Worm (Caenorhabditis elegans) whole organism, L4 larva: ENCODE results near the gene egl-23.

ENCODE experiments used
- F26F4.8 ChIP-seq: fragments of 200-800 bp; sonication (Bioruptor generic); conservative IDR thresholded peaks from 2 replicates; pipeline ENCODE4 v1.3.6; 2022; ENCODE audit warnings: missing genetic modification characterization, missing compliant biosample characterization
- F37D6.2 ChIP-seq: sonication (generic microtip); optimal IDR thresholded peaks from 2 replicates; lab custom pipeline; 2016; ENCODE audit warnings: mild to moderate bottlenecking, missing genetic modification characterization, missing compliant biosample characterization
- F49E8.2 ChIP-seq: sonication (generic microtip); optimal IDR thresholded peaks from 2 replicates; lab custom pipeline; 2016; ENCODE audit warnings: missing compliant biosample characterization, mild to moderate bottlenecking, missing genetic modification characterization, borderline replicate concordance
- T20F7.1 ChIP-seq: fragments of 200-800 bp; sonication (Bioruptor generic); optimal IDR thresholded peaks from 2 replicates; lab custom pipeline; 2018; ENCODE audit warnings: mild to moderate bottlenecking, missing genetic modification characterization, missing compliant biosample characterization
- Y5F2A.4 ChIP-seq: fragments of 200-800 bp; sonication (Bioruptor generic); optimal IDR thresholded peaks from 2 replicates; lab custom pipeline; 2018; ENCODE audit warnings: mild to moderate bottlenecking, missing genetic modification characterization, missing compliant biosample characterization
- Y75B8A.6 ChIP-seq: fragments of 200-800 bp; sonication (Bioruptor generic); IDR thresholded peaks from 2 replicates; pipeline ENCODE4 v1.3.6; 2022; ENCODE audit warnings: missing genetic modification reagents, missing genetic modification characterization, missing compliant biosample characterization
- ZK337.2 ChIP-seq: fragments of 200-800 bp; sonication (Bioruptor generic); IDR thresholded peaks from 2 replicates; pipeline ENCODE4 v1.3.6; 2022; ENCODE audit warnings: missing genetic modification reagents, missing genetic modification characterization, missing compliant biosample characterization
- ama-1 ChIP-seq: fragments of 150-350 bp; optimal IDR thresholded peaks from 2 replicates; lab custom pipeline; 2014; ENCODE audit warnings: inconsistent platforms, mixed read lengths
- arid-1 ChIP-seq: fragments of 200-800 bp; sonication (Bioruptor generic); conservative IDR thresholded peaks from 2 replicates; pipeline ENCODE4 v1.3.6; 2022; ENCODE audit warnings: missing genetic modification reagents, missing genetic modification characterization, missing compliant biosample characterization
- attf-4 ChIP-seq: sonication (generic microtip); optimal IDR thresholded peaks from 3 replicates; lab custom pipeline; 2017; ENCODE audit warnings: missing biosample characterization, missing genetic modification characterization
- ceh-20 ChIP-seq: fragments of 200-800 bp; sonication (Bioruptor generic); IDR thresholded peaks from 2 replicates; pipeline ENCODE4 v1.3.6; 2022; ENCODE audit warnings: missing genetic modification reagents, missing genetic modification characterization, missing compliant biosample characterization
- ceh-28 ChIP-seq: fragments of 150-350 bp; optimal IDR thresholded peaks from 2 replicates; lab custom pipeline; 2014; ENCODE audit warnings: missing biosample characterization, missing genetic modification reagents, missing genetic modification characterization
- ceh-44 ChIP-seq: fragments of 200-800 bp; sonication (Bioruptor generic); IDR thresholded peaks from 2 replicates; pipeline ENCODE4 v1.3.6; 2022; ENCODE audit warnings: missing genetic modification reagents, missing genetic modification characterization, missing compliant biosample characterization
- ceh-82 ChIP-seq: sonication (generic microtip); optimal IDR thresholded peaks from 2 replicates; lab custom pipeline; 2017; ENCODE audit warnings: missing biosample characterization, missing genetic modification characterization
- ctbp-1 ChIP-seq: fragments of 200-800 bp; sonication (Bioruptor generic); IDR thresholded peaks from 2 replicates; pipeline ENCODE4 v1.3.6; 2022; ENCODE audit warnings: missing genetic modification reagents, missing genetic modification characterization, missing compliant biosample characterization
- daf-16 ChIP-seq, 3 experiments: sonication (generic microtip); optimal IDR thresholded peaks; 2 replicates each; lab custom pipeline; 2016 to 2017; ENCODE audit warnings: missing genetic modification characterization in 3 of 3, missing genetic modification reagents in 3 of 3, mild to moderate bottlenecking in 2 of 3, missing compliant biosample characterization in 2 of 3, missing biosample characterization in 1 of 3, moderate library complexity in 1 of 3
- dmd-6 ChIP-seq: fragments of 200-800 bp; sonication (Bioruptor generic); IDR thresholded peaks from 2 replicates; pipeline ENCODE4 v1.3.6; 2022; ENCODE audit warnings: missing genetic modification reagents, missing genetic modification characterization, missing compliant biosample characterization
- dmd-8 ChIP-seq: fragments of 200-800 bp; sonication (Bioruptor generic); IDR thresholded peaks from 2 replicates; pipeline ENCODE4 v1.3.6; 2022; ENCODE audit warnings: missing genetic modification characterization, missing compliant biosample characterization
- dmd-9 ChIP-seq: fragments of 200-800 bp; sonication (Bioruptor generic); IDR thresholded peaks from 2 replicates; pipeline ENCODE4 v1.3.6; 2022; ENCODE audit warnings: missing genetic modification reagents, missing genetic modification characterization, missing compliant biosample characterization
- dpl-1 ChIP-seq: fragments of 150-350 bp; optimal IDR thresholded peaks from 2 replicates; lab custom pipeline; 2014; ENCODE audit warnings: missing biosample characterization, missing genetic modification reagents, missing genetic modification characterization
- dve-1 ChIP-seq: sonication (generic microtip); optimal IDR thresholded peaks from 2 replicates; lab custom pipeline; 2017; ENCODE audit warnings: antibody characterized with exemption, mild to moderate bottlenecking, missing genetic modification characterization, missing compliant biosample characterization; ENCODE audit not compliant: insufficient read depth
- egl-27 ChIP-seq: sonication (generic microtip); optimal IDR thresholded peaks from 3 replicates; lab custom pipeline; 2017; ENCODE audit warnings: missing biosample characterization, missing genetic modification reagents, missing genetic modification characterization
- fkh-10 ChIP-seq: fragments of 150-350 bp; optimal IDR thresholded peaks from 2 replicates; lab custom pipeline; 2014; ENCODE audit warnings: missing biosample characterization, missing genetic modification reagents, missing genetic modification characterization
- hif-1 ChIP-seq, 2 experiments: sonication (generic microtip); optimal IDR thresholded peaks; 2 replicates each; lab custom pipeline; 2016 to 2017; ENCODE audit warnings: missing compliant biosample characterization in 2 of 2, missing genetic modification characterization in 2 of 2, missing genetic modification reagents in 2 of 2, missing genotype in 2 of 2, mild to moderate bottlenecking in 1 of 2
- hlh-11 ChIP-seq: fragments of 200-800 bp; sonication (Bioruptor generic); optimal IDR thresholded peaks from 2 replicates; lab custom pipeline; 2018; ENCODE audit warnings: mild to moderate bottlenecking, missing genetic modification characterization, missing compliant biosample characterization
- hmg-1.1 ChIP-seq: fragments of 200-800 bp; sonication (Bioruptor generic); IDR thresholded peaks from 2 replicates; pipeline ENCODE4 v1.3.6; 2022; ENCODE audit warnings: missing genetic modification reagents, missing genetic modification characterization, missing compliant biosample characterization
- jun-1 ChIP-seq: fragments of 150-350 bp; optimal IDR thresholded peaks from 2 replicates; lab custom pipeline; 2014; ENCODE audit warnings: missing biosample characterization, missing genetic modification reagents, missing genetic modification characterization
- lim-7 ChIP-seq: fragments of 200-800 bp; sonication (Bioruptor generic); IDR thresholded peaks from 2 replicates; pipeline ENCODE4 v1.3.6; 2022; ENCODE audit warnings: missing genetic modification characterization, missing compliant biosample characterization
- lin-1 ChIP-seq: fragments of 200-800 bp; sonication (Bioruptor generic); IDR thresholded peaks from 2 replicates; pipeline ENCODE4 v1.3.6; 2022; ENCODE audit warnings: missing genetic modification reagents, missing genetic modification characterization, missing compliant biosample characterization
- madf-5 ChIP-seq, 2 experiments: fragments of 200-800 bp; sonication (Bioruptor generic); IDR thresholded peaks; 2 replicates each; pipeline ENCODE4 v1.3.6; 2022; ENCODE audit warnings: missing compliant biosample characterization in 2 of 2, missing genetic modification characterization in 2 of 2
- mes-2 ChIP-seq: sonication (generic microtip); optimal IDR thresholded peaks from 2 replicates; lab custom pipeline; 2016; ENCODE audit warnings: missing genotype, mild to moderate bottlenecking, missing genetic modification characterization, missing compliant biosample characterization; ENCODE audit not compliant: poor library complexity, severe bottlenecking
- mxl-3 ChIP-seq: fragments of 200-800 bp; sonication (Bioruptor generic); optimal IDR thresholded peaks from 2 replicates; lab custom pipeline; 2018; ENCODE audit warnings: mild to moderate bottlenecking, missing genetic modification characterization, missing compliant biosample characterization
- nhr-237 ChIP-seq: sonication (generic microtip); optimal IDR thresholded peaks from 2 replicates; lab custom pipeline; 2017; ENCODE audit warnings: missing biosample characterization, missing genetic modification characterization
- nhr-41 ChIP-seq: fragments of 200-800 bp; sonication (Bioruptor generic); IDR thresholded peaks from 2 replicates; pipeline ENCODE4 v1.3.6; 2022; ENCODE audit warnings: missing genetic modification reagents, missing genetic modification characterization, missing compliant biosample characterization
- nhr-6 ChIP-seq: fragments of 150-350 bp; optimal IDR thresholded peaks from 2 replicates; lab custom pipeline; 2014; ENCODE audit warnings: missing biosample characterization, missing genetic modification characterization
- nhr-77 ChIP-seq: fragments of 150-350 bp; optimal IDR thresholded peaks from 2 replicates; lab custom pipeline; 2014; ENCODE audit warnings: missing biosample characterization, missing genetic modification characterization
- php-3 ChIP-seq: fragments of 200-800 bp; sonication (Bioruptor generic); IDR thresholded peaks from 2 replicates; pipeline ENCODE4 v1.3.6; 2022; ENCODE audit warnings: missing genetic modification reagents, missing genetic modification characterization, missing compliant biosample characterization
- pqm-1 ChIP-seq: sonication (generic microtip); optimal IDR thresholded peaks from 2 replicates; lab custom pipeline; 2017; ENCODE audit warnings: missing biosample characterization, missing genetic modification characterization
- sdz-12 ChIP-seq: fragments of 200-800 bp; sonication (Bioruptor generic); optimal IDR thresholded peaks from 2 replicates; lab custom pipeline; 2018; ENCODE audit warnings: mild to moderate bottlenecking, missing genetic modification characterization, missing compliant biosample characterization
- set-16 ChIP-seq: fragments of 200-800 bp; sonication (Bioruptor generic); IDR thresholded peaks from 2 replicates; pipeline ENCODE4 v1.3.6; 2022; ENCODE audit warnings: missing genetic modification reagents, missing genetic modification characterization, missing compliant biosample characterization
- skn-1 ChIP-seq: fragments of 150-350 bp; optimal IDR thresholded peaks from 2 replicates; lab custom pipeline; 2014; ENCODE audit warnings: missing biosample characterization, missing genetic modification characterization
- snpc-1.2 ChIP-seq: fragments of 200-800 bp; sonication (Bioruptor generic); IDR thresholded peaks from 2 replicates; pipeline ENCODE4 v1.3.6; 2022; ENCODE audit warnings: missing genetic modification reagents, missing genetic modification characterization, missing compliant biosample characterization
- snpc-4 ChIP-seq: fragments of 150-350 bp; optimal IDR thresholded peaks from 2 replicates; lab custom pipeline; 2014; ENCODE audit warnings: missing biosample characterization, missing genetic modification characterization
- spr-1 ChIP-seq: sonication (generic microtip); optimal IDR thresholded peaks from 2 replicates; lab custom pipeline; 2016; ENCODE audit warnings: mild to moderate bottlenecking, missing genetic modification characterization, missing compliant biosample characterization
- tag-97 ChIP-seq: fragments of 200-800 bp; sonication (Bioruptor generic); IDR thresholded peaks from 2 replicates; pipeline ENCODE4 v1.3.6; 2022; ENCODE audit warnings: missing genetic modification characterization, missing compliant biosample characterization
- unc-62 ChIP-seq, 3 experiments: fragments of 150-350 bp in 1 of 3; sonication (generic microtip); optimal IDR thresholded peaks in 2 of 3; peaks in 1 of 3; 1 replicate in 1 of 3; 2 replicates in 2 of 3; lab custom pipeline; 2014 to 2017; ENCODE audit warnings: missing biosample characterization in 3 of 3, missing genetic modification characterization in 3 of 3, missing genetic modification reagents in 3 of 3, missing genotype in 1 of 3
- ztf-11 ChIP-seq: fragments of 150-350 bp; optimal IDR thresholded peaks from 2 replicates; lab custom pipeline; 2014; ENCODE audit warnings: missing biosample characterization, missing genetic modification characterization

egl-23 gene

ce11 chrIV:14033752-14034570 is 45.1 kb downstream of the egl-23 start (continued):
- TF ChIP-seq fkh-10 (GFP tag; lab: Kevin White, UChicago) = no peak
- TF ChIP-seq Y75B8A.6 (GFP tag; lab: Robert Waterston, UW) = no peak
- TF ChIP-seq ctbp-1 (GFP tag; lab: Robert Waterston, UW) = peak; percentile 70; the same call in 1 of the 2 replicates
- peak; percentile 35; the same call in 1 of the 2 replicates for TF ChIP-seq dmd-8 (GFP tag; lab: Robert Waterston, UW)
- no peak for TF ChIP-seq snpc-1.2
- TF ChIP-seq nhr-6 (tag; lab: Kevin White, UChicago) = peak; percentile 89
- peak in 1 of 2 experiments; percentile 85 for TF ChIP-seq daf-16 (GFP tag; optimal IDR thresholded peaks at IDR 0.05; lab: Kevin White, UChicago)
- TF ChIP-seq daf-16 (tag; optimal IDR thresholded peaks at IDR 0.05; lab: Kevin White, UChicago) = peak; percentile 64
- TF ChIP-seq nhr-77 (tag; lab: Kevin White, UChicago) = peak; percentile 49
- 0 out of 2 replicates have a peak, but pooled peaks have one; percentile 13 for TF ChIP-seq ceh-20 (GFP tag; lab: Robert Waterston, UW)
- peak; percentile 67; the same call in 1 of the 2 replicates for TF ChIP-seq tag-97
- no peak for TF ChIP-seq ceh-28
- peak; percentile 48 for TF ChIP-seq T20F7.1 (GFP tag; lab: Kevin White, UChicago)
- peak in 1 of 2 experiments; percentile 56 for TF ChIP-seq hif-1 (tag; optimal IDR thresholded peaks at IDR 0.05; lab: Kevin White, UChicago)
- TF ChIP-seq Y5F2A.4 (GFP tag; lab: Kevin White, UChicago) = peak; percentile 69
- TF ChIP-seq hmg-1.1 (GFP tag; lab: Robert Waterston, UW) = peak; percentile 6
- peak; percentile 61 for TF ChIP-seq jun-1
- no peak for TF ChIP-seq arid-1 (GFP tag; lab: Robert Waterston, UW)
- no peak for TF ChIP-seq ceh-44
- TF ChIP-seq nhr-41 = no peak; the same call in none of the 2 replicates
- 0 out of 2 replicates have a peak, but pooled peaks have one; percentile 6 for TF ChIP-seq lin-1 (GFP tag; lab: Robert Waterston, UW)
- no peak for TF ChIP-seq snpc-4
- peak; percentile 90 for TF ChIP-seq mxl-3 (GFP tag; lab: Kevin White, UChicago)
- peak; percentile 19 for TF ChIP-seq dpl-1 (GFP tag; lab: Kevin White, UChicago)
- peak; percentile 33; the same call in 1 of the 2 replicates for TF ChIP-seq ZK337.2 (GFP tag; lab: Robert Waterston, UW)
- no peak for TF ChIP-seq F49E8.2 (tag; lab: Kevin White, UChicago)
- peak; percentile 82 for TF ChIP-seq spr-1 (tag; lab: Kevin White, UChicago)
- no peak for TF ChIP-seq ztf-11
- peak; percentile 56 for TF ChIP-seq dmd-6 (GFP tag; lab: Robert Waterston, UW)
- TF ChIP-seq pqm-1 (tag; lab: Kevin White, UChicago) = no peak
- peak; percentile 5; the same call in 1 of the 2 replicates for TF ChIP-seq dmd-9
- peak; percentile 35 for TF ChIP-seq nhr-237 (tag; lab: Kevin White, UChicago)
- TF ChIP-seq set-16 (GFP tag; lab: Robert Waterston, UW) = no peak; the same call in 1 of the 2 replicates
- TF ChIP-seq lim-7 (GFP tag; lab: Robert Waterston, UW) = peak; percentile 60; the same call in 1 of the 2 replicates
- TF ChIP-seq attf-4 (tag; lab: Kevin White, UChicago) = peak; percentile 13
- TF ChIP-seq ceh-82 (tag; lab: Kevin White, UChicago) = no peak
- peak in 1 of 2 experiments; percentile 48 for TF ChIP-seq unc-62 (GFP tag; optimal IDR thresholded peaks at IDR 0.05 in 1 of 2; lab: Kevin White, UChicago)
- no peak for TF ChIP-seq unc-62 (tag; optimal IDR thresholded peaks at IDR 0.05; lab: Kevin White, UChicago)
- peak; percentile 83 for TF ChIP-seq sdz-12 (GFP tag; lab: Kevin White, UChicago)
- peak; percentile 60 for TF ChIP-seq F37D6.2 (tag; lab: Kevin White, UChicago)
- TF ChIP-seq egl-27 (tag; lab: Kevin White, UChicago) = no peak
- peak; percentile 99 for TF ChIP-seq ama-1 (lab: Kevin White, UChicago)
- TF ChIP-seq dve-1 (tag; lab: Kevin White, UChicago) = peak; percentile 87
- peak; percentile 90 for TF ChIP-seq hlh-11 (tag; lab: Kevin White, UChicago)
- TF ChIP-seq F26F4.8 (GFP tag; lab: Robert Waterston, UW) = no peak
- TF ChIP-seq skn-1 (tag; lab: Kevin White, UChicago) = peak; percentile 18
- TF ChIP-seq madf-5 (GFP tag; IDR thresholded peaks at IDR 0.05; lab: Robert Waterston, UW) = 0 out of 4 replicates have a peak, but pooled peaks of 1 of the 2 experiments have one; percentile 18
- no peak for TF ChIP-seq mes-2 (tag; lab: Kevin White, UChicago)
- TF ChIP-seq php-3 (GFP tag; lab: Robert Waterston, UW) = 0 out of 2 replicates have a peak, but pooled peaks have one; percentile 17
